Fruit fly (Drosophila melanogaster): ENCODE results near the gene CG16825.
A peak's percentile ranks its signal among the peaks of the same experiment; 100 is the strongest.

The CG16825 gene

DNA sequence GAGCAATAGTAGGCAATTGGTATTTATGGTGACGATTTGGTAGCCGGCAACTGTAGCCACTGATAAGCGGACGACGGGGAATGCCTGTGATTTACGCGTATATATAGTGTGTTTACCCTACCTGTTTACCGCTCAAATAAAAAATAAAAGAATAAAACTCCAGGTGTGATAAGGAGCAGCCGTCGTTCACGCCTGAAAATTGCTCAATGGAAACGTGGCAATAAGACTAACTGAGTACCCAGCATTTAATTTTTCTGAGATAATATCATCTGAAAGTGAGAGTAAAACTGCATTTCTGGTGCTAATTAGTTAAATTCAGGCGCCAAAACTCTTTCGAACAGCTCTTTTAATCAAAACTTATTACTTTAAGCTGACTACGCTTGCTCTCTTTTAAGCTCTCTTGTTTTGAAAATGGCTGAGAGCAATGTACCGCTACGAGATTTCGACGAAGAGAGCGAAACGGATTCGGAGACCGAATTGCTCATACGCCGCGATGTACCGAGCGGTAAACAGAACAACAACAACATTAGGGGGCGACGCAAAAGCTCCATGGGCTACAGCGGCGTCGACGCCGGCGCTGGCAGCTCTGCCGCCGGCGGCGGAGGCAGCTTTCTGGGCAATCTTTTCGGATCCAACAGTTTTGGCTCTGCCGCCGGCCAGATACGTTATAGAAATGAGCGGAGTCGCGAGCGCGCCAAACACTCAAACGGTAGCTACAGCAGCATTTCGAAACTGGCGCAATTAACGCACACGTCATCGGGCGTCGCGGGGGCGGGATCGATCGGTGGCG lies 14.1 kb upstream of the CG16825 start (continued):
- TF ChIP-seq crp (GFP tag; optimal IDR thresholded peaks at IDR 0.05), result no peak
- no peak for TF ChIP-seq lov (optimal IDR thresholded peaks at IDR 0.05)
- peak; percentile 66; the same call in 1 of the 3 replicates for TF ChIP-seq lov (GFP tag; IDR thresholded peaks at IDR 0.05)
- peak; percentile 69 for TF ChIP-seq CG9727 (GFP tag; optimal IDR thresholded peaks at IDR 0.05)
- TF ChIP-seq eyg (GFP tag; optimal IDR thresholded peaks at IDR 0.05), result peak; percentile 72
- TF ChIP-seq CG13424 (tag; optimal IDR thresholded peaks at IDR 0.05), result peak; percentile 78
- TF ChIP-seq wor (GFP tag; IDR thresholded peaks at IDR 0.05), result no peak
- TF ChIP-seq Gsc (GFP tag; IDR thresholded peaks at IDR 0.05), result no peak
- TF ChIP-seq Ada2b (GFP tag; IDR thresholded peaks at IDR 0.05), result no peak
- TF ChIP-seq CG13894 (tag; optimal IDR thresholded peaks at IDR 0.05), result peak; percentile 88
- peak; percentile 84 for TF ChIP-seq sqz (GFP tag; optimal IDR thresholded peaks at IDR 0.05)
- TF ChIP-seq Jarid2 (GFP tag; optimal IDR thresholded peaks at IDR 0.05), result peak; percentile 97
- TF ChIP-seq Rfx (GFP tag; IDR thresholded peaks at IDR 0.05), result peak; percentile 69
- TF ChIP-seq sr (GFP tag; IDR thresholded peaks at IDR 0.05), result peak; percentile 77
- TF ChIP-seq tap (tag; optimal IDR thresholded peaks at IDR 0.05), result peak; percentile 83
- no peak for TF ChIP-seq CG32767 (GFP tag; IDR thresholded peaks at IDR 0.05)
- TF ChIP-seq CG1792 (GFP tag; optimal IDR thresholded peaks at IDR 0.05), result peak; percentile 34
- TF ChIP-seq CG13296 (GFP tag; optimal IDR thresholded peaks at IDR 0.05), result peak; percentile 95
- TF ChIP-seq CG4820 (GFP tag; optimal IDR thresholded peaks at IDR 0.05), result no peak
- TF ChIP-seq CG5953 (GFP tag; IDR thresholded peaks at IDR 0.05), result peak; percentile 75
- TF ChIP-seq odd (GFP tag; optimal IDR thresholded peaks at IDR 0.05), result peak; percentile 95
- TF ChIP-seq CG17328 (GFP tag; IDR thresholded peaks at IDR 0.05), result peak; percentile 57
- TF ChIP-seq Xrp1 (GFP tag; IDR thresholded peaks at IDR 0.05), result peak; percentile 72
- TF ChIP-seq CG17829 (tag; optimal IDR thresholded peaks at IDR 0.05), result peak; percentile 15
- TF ChIP-seq CG15696 (tag; optimal IDR thresholded peaks at IDR 0.05), result peak; percentile 35
- TF ChIP-seq CG14050 (GFP tag; IDR thresholded peaks at IDR 0.05), result peak; percentile 37; the same call in 1 of the 3 replicates
- no peak for TF ChIP-seq CG12942 (GFP tag; optimal IDR thresholded peaks at IDR 0.05)
- no peak for TF ChIP-seq ERR (GFP tag; optimal IDR thresholded peaks at IDR 0.05)
- peak; percentile 87 for TF ChIP-seq fd64A (GFP tag; optimal IDR thresholded peaks at IDR 0.05)
- no peak for TF ChIP-seq CG11456 (GFP tag; IDR thresholded peaks at IDR 0.05)
- peak; percentile 60 for TF ChIP-seq grn (GFP tag; optimal IDR thresholded peaks at IDR 0.05)
- TF ChIP-seq Meics (GFP tag; optimal IDR thresholded peaks at IDR 0.05), result peak; percentile 86
- peak; percentile 69; the same call in 1 of the 2 replicates for TF ChIP-seq rib (GFP tag; IDR thresholded peaks at IDR 0.05)
- peak; percentile 89 for TF ChIP-seq CG15601 (tag; optimal IDR thresholded peaks at IDR 0.05)
- peak; percentile 50 for TF ChIP-seq en (GFP tag; optimal IDR thresholded peaks at IDR 0.05)
- TF ChIP-seq CG14965 (GFP tag; optimal IDR thresholded peaks at IDR 0.05; ENCODE audit: borderline replicate concordance), result peak; percentile 51
- TF ChIP-seq wek (GFP tag; optimal IDR thresholded peaks at IDR 0.05), result peak; percentile 90
- TF ChIP-seq Tbp (GFP tag; optimal IDR thresholded peaks at IDR 0.05), result no peak
- no peak; the same call in 1 of the 2 replicates for TF ChIP-seq CG10959 (GFP tag; IDR thresholded peaks at IDR 0.05)
- TF ChIP-seq fd3F (GFP tag; optimal IDR thresholded peaks at IDR 0.05), result peak; percentile 83
- no peak for TF ChIP-seq tll (GFP tag; optimal IDR thresholded peaks at IDR 0.05)
- TF ChIP-seq crol (GFP tag; IDR thresholded peaks at IDR 0.05), result peak; percentile 84
- TF ChIP-seq CG4328 (GFP tag; optimal IDR thresholded peaks at IDR 0.05), result peak; percentile 73
- no peak for TF ChIP-seq CG8478 (optimal IDR thresholded peaks at IDR 0.05)
- TF ChIP-seq vvl (GFP tag; IDR thresholded peaks at IDR 0.05), result peak; percentile 55; the same call in 1 of the 2 replicates
- no peak for TF ChIP-seq CG2129 (GFP tag; IDR thresholded peaks at IDR 0.05; ENCODE audit: partially characterized antibody)
- TF ChIP-seq run (tag; optimal IDR thresholded peaks at IDR 0.05), result peak; percentile 64
- TF ChIP-seq MESR4 (GFP tag; optimal IDR thresholded peaks at IDR 0.05), result peak; percentile 4
- TF ChIP-seq CG11247 (GFP tag; IDR thresholded peaks at IDR 0.05), result 0 out of 2 replicates have a peak, but pooled peaks have one; percentile 17
- no peak for TF ChIP-seq CG2199 (GFP tag; IDR thresholded peaks at IDR 0.05)
